Worm (Caenorhabditis elegans) whole organism, young adult: Measurements from ENCODE around the gene lam-1.

Experiments
- B0019.2 ChIP-seq: fragments of 200-800 bp; sonication (Bioruptor generic); conservative IDR thresholded peaks from 2 replicates; pipeline ENCODE4 v1.3.6; 2022; ENCODE audit warnings: missing genetic modification reagents, missing genetic modification characterization, missing compliant biosample characterization
- F57A8.1 ChIP-seq: fragments of 200-800 bp; sonication (Bioruptor generic); optimal IDR thresholded peaks from 2 replicates; lab custom pipeline; 2018; ENCODE audit warnings: mild to moderate bottlenecking, missing genetic modification characterization, moderate library complexity, missing compliant biosample characterization
- aptf-2 ChIP-seq: fragments of 200-800 bp; sonication (Bioruptor generic); conservative IDR thresholded peaks from 2 replicates; pipeline ENCODE4 v1.3.6; 2022; ENCODE audit warnings: missing genetic modification reagents, missing genetic modification characterization, missing compliant biosample characterization
- chd-7 ChIP-seq: sonication (generic microtip); optimal IDR thresholded peaks from 2 replicates; lab custom pipeline; 2016; ENCODE audit warnings: mild to moderate bottlenecking, missing genetic modification characterization, moderate library complexity, missing compliant biosample characterization
- egl-44 ChIP-seq: fragments of 200-800 bp; sonication (Bioruptor generic); IDR thresholded peaks from 2 replicates; pipeline ENCODE4 v1.3.6; 2022; ENCODE audit warnings: missing genetic modification reagents, missing genetic modification characterization, missing compliant biosample characterization
- ets-4 ChIP-seq: fragments of 200-800 bp; sonication (Bioruptor generic); optimal IDR thresholded peaks from 2 replicates; lab custom pipeline; 2018; ENCODE audit warnings: mild to moderate bottlenecking, missing genetic modification characterization, missing compliant biosample characterization
- hlh-26 ChIP-seq: fragments of 200-800 bp; sonication (Bioruptor generic); conservative IDR thresholded peaks from 2 replicates; pipeline ENCODE4 v1.3.6; 2022; ENCODE audit warnings: missing genetic modification reagents, missing genetic modification characterization, missing compliant biosample characterization
- hmg-20 ChIP-seq: fragments of 200-800 bp; sonication (Bioruptor generic); IDR thresholded peaks from 2 replicates; pipeline ENCODE4 v1.3.6; 2022; ENCODE audit warnings: missing genetic modification reagents, missing genetic modification characterization, missing compliant biosample characterization
- lin-26 ChIP-seq: fragments of 200-800 bp; sonication (Bioruptor generic); IDR thresholded peaks from 2 replicates; pipeline ENCODE4 v1.3.6; 2022; ENCODE audit warnings: missing genetic modification reagents, missing genetic modification characterization, missing compliant biosample characterization
- lsy-27 ChIP-seq: sonication (generic microtip); optimal IDR thresholded peaks from 2 replicates; lab custom pipeline; 2017; ENCODE audit warnings: missing genetic modification characterization, mild to moderate bottlenecking, missing compliant biosample characterization, antibody characterized with exemption, missing genotype, borderline replicate concordance; ENCODE audit not compliant: insufficient read depth
- snpc-3.4 ChIP-seq: sonication (generic microtip); optimal IDR thresholded peaks from 2 replicates; lab custom pipeline; 2017; ENCODE audit warnings: missing genetic modification characterization, mild to moderate bottlenecking, missing compliant biosample characterization, antibody characterized with exemption, moderate library complexity, missing genotype, missing genetic modification reagents
- unc-62 ChIP-seq: fragments of 150-350 bp; optimal IDR thresholded peaks from 2 replicates; lab custom pipeline; 2014; ENCODE audit warnings: missing biosample characterization, missing genetic modification reagents, missing genetic modification characterization
- ztf-3 ChIP-seq: fragments of 200-800 bp; sonication (Bioruptor generic); optimal IDR thresholded peaks from 2 replicates; lab custom pipeline; 2018; ENCODE audit warnings: mild to moderate bottlenecking, missing genetic modification characterization, missing compliant biosample characterization
- ztf-6 ChIP-seq: fragments of 200-800 bp; sonication (Bioruptor generic); IDR thresholded peaks from 2 replicates; pipeline ENCODE4 v1.3.6; 2022; ENCODE audit warnings: missing genetic modification reagents, missing genetic modification characterization, missing compliant biosample characterization

DNA sequence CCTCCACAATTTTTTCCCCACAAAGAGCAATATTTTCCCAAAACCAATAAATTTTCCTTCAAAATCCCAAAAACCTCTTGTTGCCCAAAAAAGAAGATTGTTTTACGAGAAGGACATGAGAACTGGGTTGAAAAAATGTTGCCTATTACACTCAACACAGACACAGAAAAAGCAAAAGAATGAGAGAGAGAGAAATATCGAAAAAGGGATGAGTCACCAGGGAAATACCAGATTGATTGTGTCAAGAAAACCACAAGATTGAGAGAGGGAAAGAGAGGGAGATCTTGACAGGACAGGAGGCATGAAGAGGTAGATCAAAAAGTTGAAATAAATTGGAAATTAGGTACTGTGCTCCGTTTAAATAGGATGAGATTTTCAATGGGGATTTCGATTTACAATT lies 38.3 kb upstream of the lam-1 start:
- no peak for TF ChIP-seq hlh-26
- no peak for TF ChIP-seq lin-26 (GFP tag; lab: Robert Waterston, UW)
- TF ChIP-seq aptf-2 (GFP tag; lab: Robert Waterston, UW) = no peak
- no peak for TF ChIP-seq chd-7 (tag; lab: Kevin White, UChicago)
- TF ChIP-seq unc-62 = no peak
- no peak for TF ChIP-seq ztf-6 (GFP tag; lab: Robert Waterston, UW)
- no peak for TF ChIP-seq hmg-20 (GFP tag; lab: Robert Waterston, UW)
- no peak for TF ChIP-seq lsy-27 (tag; lab: Kevin White, UChicago)
- no peak for TF ChIP-seq snpc-3.4 (tag; lab: Kevin White, UChicago)
- no peak for TF ChIP-seq ets-4 (GFP tag; lab: Kevin White, UChicago)
- no peak for TF ChIP-seq F57A8.1 (GFP tag; lab: Kevin White, UChicago)
- TF ChIP-seq egl-44 (GFP tag; lab: Robert Waterston, UW) = no peak
- no peak for TF ChIP-seq ztf-3 (GFP tag; lab: Kevin White, UChicago)
- no peak for TF ChIP-seq B0019.2 (GFP tag; lab: Robert Waterston, UW)
